Worm (Caenorhabditis elegans) whole organism, L4/young adult: Measurements from ENCODE around the gene mct-4.

ENCODE experiments used
- W03F9.2 ChIP-seq: fragments of 150-350 bp; optimal IDR thresholded peaks from 2 replicates; lab custom pipeline; 2014; ENCODE audit warnings: missing biosample characterization, missing genetic modification characterization
- him-1 ChIP-seq: sonication (generic microtip); optimal IDR thresholded peaks from 2 replicates; lab custom pipeline; 2016; ENCODE audit warnings: missing genotype, missing genetic modification reagents, missing genetic modification characterization, missing compliant biosample characterization

- TF ChIP-seq him-1 (tag; lab: Kevin White, UChicago) (no peak), W03F9.2 (tag; lab: Kevin White, UChicago) (no peak)
These were observed 52.7 kb downstream of the mct-4 start, which contains the start of gene tsp-14 for ce11 chrX:4876904-4877303.
